Fruit fly (Drosophila melanogaster): Measurements from ENCODE around the gene mRRF2.

dm6 chr3R:22597344-22597954 lies 16.0 kb upstream of the mRRF2 start:
- no peak for TF ChIP-seq ss (GFP tag; optimal IDR thresholded peaks at IDR 0.05)
- TF ChIP-seq Sox102F (GFP tag; optimal IDR thresholded peaks at IDR 0.05): no peak
- no peak for TF ChIP-seq achi (GFP tag; optimal IDR thresholded peaks at IDR 0.05)
- TF ChIP-seq Met (GFP tag; optimal IDR thresholded peaks at IDR 0.05): no peak
- TF ChIP-seq Gug (GFP tag; IDR thresholded peaks at IDR 0.05): peak; percentile 77
- TF ChIP-seq Lpt (GFP tag; optimal IDR thresholded peaks at IDR 0.05): peak; percentile 65
- TF ChIP-seq salr (GFP tag; optimal IDR thresholded peaks at IDR 0.05): peak in 1 of 2 experiments; percentile 21
